Worm (Caenorhabditis elegans) whole organism, mixed stage, embryonic: ENCODE data around the gene Y105C5A.508.
"Not testable (repeated sequence)": the region's sequence is repeated elsewhere in the genome, so short reads cannot be mapped to it uniquely, and the experiment has no call there.

Experiments
- M03D4.4 ChIP-seq: sonication (generic microtip); optimal IDR thresholded peaks from 2 replicates; lab custom pipeline; 2017; ENCODE audit warnings: mild to moderate bottlenecking, missing genetic modification characterization, missing compliant biosample characterization
- bed-3 ChIP-seq: fragments of 200-800 bp; sonication (Bioruptor generic); optimal IDR thresholded peaks from 3 replicates; lab custom pipeline; 2018; ENCODE audit warnings: mild to moderate bottlenecking, missing genetic modification characterization, moderate library complexity, missing compliant biosample characterization
- blmp-1 ChIP-seq: fragments of 150-350 bp; optimal IDR thresholded peaks from 2 replicates; lab custom pipeline; 2014; ENCODE audit warnings: missing biosample characterization, missing genetic modification characterization
- ceh-43 ChIP-seq: fragments of 200-800 bp; sonication (Bioruptor generic); optimal IDR thresholded peaks from 2 replicates; lab custom pipeline; 2018; ENCODE audit warnings: mild to moderate bottlenecking, missing genetic modification characterization, moderate library complexity, missing compliant biosample characterization
- ceh-83 ChIP-seq: fragments of 200-800 bp; sonication (Bioruptor generic); optimal IDR thresholded peaks from 2 replicates; lab custom pipeline; 2018; ENCODE audit warnings: mild to moderate bottlenecking, missing genetic modification characterization, missing compliant biosample characterization
- ces-1 ChIP-seq: fragments of 150-350 bp; optimal IDR thresholded peaks from 2 replicates; lab custom pipeline; 2014; ENCODE audit warnings: missing biosample characterization, missing genetic modification reagents, missing genetic modification characterization
- cnd-1 ChIP-seq: fragments of 200-800 bp; sonication (Bioruptor generic); optimal IDR thresholded peaks from 2 replicates; lab custom pipeline; 2018; ENCODE audit warnings: mild to moderate bottlenecking, missing genetic modification characterization, missing compliant biosample characterization
- drap-1 ChIP-seq: fragments of 200-800 bp; sonication (Bioruptor generic); optimal IDR thresholded peaks from 3 replicates; lab custom pipeline; 2018; ENCODE audit warnings: mild to moderate bottlenecking, missing genetic modification characterization, missing compliant biosample characterization
- elt-1 ChIP-seq: sonication (generic microtip); optimal IDR thresholded peaks from 2 replicates; lab custom pipeline; 2017; ENCODE audit warnings: missing genetic modification characterization, mild to moderate bottlenecking, missing compliant biosample characterization, antibody characterized with exemption, moderate library complexity, borderline replicate concordance; ENCODE audit not compliant: insufficient read depth
- flh-1 ChIP-seq: fragments of 200-800 bp; sonication (Bioruptor generic); optimal IDR thresholded peaks from 2 replicates; lab custom pipeline; 2018; ENCODE audit warnings: mild to moderate bottlenecking, missing genetic modification characterization, moderate library complexity, missing compliant biosample characterization
- hlh-1 ChIP-seq: fragments of 150-350 bp; optimal IDR thresholded peaks from 2 replicates; lab custom pipeline; 2014; ENCODE audit warnings: missing biosample characterization, missing genetic modification reagents, missing genetic modification characterization
- lin-13 ChIP-seq: fragments of 150-350 bp; optimal IDR thresholded peaks from 2 replicates; lab custom pipeline; 2014; ENCODE audit warnings: missing biosample characterization, missing genetic modification characterization
- lsy-2 ChIP-seq: fragments of 150-350 bp; optimal IDR thresholded peaks from 2 replicates; lab custom pipeline; 2014; ENCODE audit warnings: missing biosample characterization, missing genetic modification characterization
- mab-5 ChIP-seq: fragments of 150-350 bp; optimal IDR thresholded peaks from 2 replicates; lab custom pipeline; 2014; ENCODE audit warnings: missing biosample characterization, missing genetic modification characterization
- mep-1 ChIP-seq: fragments of 150-350 bp; optimal IDR thresholded peaks from 2 replicates; lab custom pipeline; 2017; ENCODE audit warnings: missing biosample characterization, missing genetic modification reagents, missing genetic modification characterization, inconsistent platforms
- mls-2 ChIP-seq: sonication (generic microtip); optimal IDR thresholded peaks from 2 replicates; lab custom pipeline; 2016; ENCODE audit warnings: mild to moderate bottlenecking, missing genetic modification characterization, moderate library complexity, missing compliant biosample characterization
- nhr-12 ChIP-seq: fragments of 150-350 bp; optimal IDR thresholded peaks from 2 replicates; lab custom pipeline; 2014; ENCODE audit warnings: missing biosample characterization, missing genetic modification characterization
- nhr-2 ChIP-seq: fragments of 150-350 bp; optimal IDR thresholded peaks from 2 replicates; lab custom pipeline; 2014; ENCODE audit warnings: missing biosample characterization, missing genetic modification characterization
- nhr-237 ChIP-seq: fragments of 150-350 bp; optimal IDR thresholded peaks from 2 replicates; lab custom pipeline; 2014; ENCODE audit warnings: missing biosample characterization, missing genetic modification characterization
- nhr-28 ChIP-seq: fragments of 150-350 bp; optimal IDR thresholded peaks from 2 replicates; lab custom pipeline; 2014; ENCODE audit warnings: missing biosample characterization, missing genetic modification characterization
- nhr-76 ChIP-seq: sonication (generic microtip); optimal IDR thresholded peaks from 2 replicates; lab custom pipeline; 2017; ENCODE audit warnings: missing biosample characterization, missing genetic modification characterization
- pha-4 ChIP-seq: fragments of 150-350 bp; optimal IDR thresholded peaks from 2 replicates; lab custom pipeline; 2018; ENCODE audit warnings: missing biosample characterization, missing genetic modification reagents, missing genetic modification characterization
- sem-2 ChIP-seq: fragments of 200-800 bp; sonication (Bioruptor generic); optimal IDR thresholded peaks from 2 replicates; lab custom pipeline; 2018; ENCODE audit warnings: mild to moderate bottlenecking, missing genetic modification characterization, missing compliant biosample characterization
- snpc-4 ChIP-seq: fragments of 150-350 bp; optimal IDR thresholded peaks from 2 replicates; lab custom pipeline; 2014; ENCODE audit warnings: missing biosample characterization, missing genetic modification characterization
- sptf-1 ChIP-seq: sonication (generic microtip); optimal IDR thresholded peaks from 2 replicates; lab custom pipeline; 2017; ENCODE audit warnings: mild to moderate bottlenecking, missing genetic modification characterization, moderate library complexity, missing compliant biosample characterization
- tbx-8 ChIP-seq: fragments of 200-800 bp; sonication (Bioruptor generic); optimal IDR thresholded peaks from 2 replicates; lab custom pipeline; 2018; ENCODE audit warnings: mild to moderate bottlenecking, missing genetic modification characterization, moderate library complexity, missing compliant biosample characterization
- unc-120 ChIP-seq: sonication (generic microtip); optimal IDR thresholded peaks from 2 replicates; lab custom pipeline; 2017; ENCODE audit warnings: missing genetic modification characterization, missing compliant biosample characterization; ENCODE audit not compliant: poor library complexity, severe bottlenecking
- unc-39 ChIP-seq: fragments of 150-350 bp; optimal IDR thresholded peaks from 2 replicates; lab custom pipeline; 2014; ENCODE audit warnings: missing biosample characterization, missing genetic modification characterization

Y105C5A.508 gene

ce11 chrIV:15588879-15589278 is 5.2 kb downstream of the Y105C5A.508 start:
- TF ChIP-seq unc-120 (tag; lab: Kevin White, UChicago), result no peak
- no peak for TF ChIP-seq hlh-1 (tag; lab: Kevin White, UChicago)
- no peak for TF ChIP-seq M03D4.4 (tag; lab: Kevin White, UChicago)
- no peak for TF ChIP-seq sem-2
- no peak for TF ChIP-seq cnd-1
- TF ChIP-seq unc-39, result no peak
- no peak for TF ChIP-seq snpc-4
- no peak for TF ChIP-seq ces-1 (GFP tag; lab: Kevin White, UChicago)
- TF ChIP-seq nhr-28, result no peak
- no peak for TF ChIP-seq bed-3 (GFP tag; lab: Kevin White, UChicago)
- TF ChIP-seq drap-1 (GFP tag; lab: Kevin White, UChicago), result no peak
- no peak for TF ChIP-seq nhr-12 (tag; lab: Kevin White, UChicago)
- TF ChIP-seq lin-13, result no peak
- no peak for TF ChIP-seq blmp-1 (tag; lab: Kevin White, UChicago)
- no peak for TF ChIP-seq tbx-8 (GFP tag; lab: Kevin White, UChicago)
- no peak for TF ChIP-seq nhr-2 (tag; lab: Kevin White, UChicago)

DNA sequence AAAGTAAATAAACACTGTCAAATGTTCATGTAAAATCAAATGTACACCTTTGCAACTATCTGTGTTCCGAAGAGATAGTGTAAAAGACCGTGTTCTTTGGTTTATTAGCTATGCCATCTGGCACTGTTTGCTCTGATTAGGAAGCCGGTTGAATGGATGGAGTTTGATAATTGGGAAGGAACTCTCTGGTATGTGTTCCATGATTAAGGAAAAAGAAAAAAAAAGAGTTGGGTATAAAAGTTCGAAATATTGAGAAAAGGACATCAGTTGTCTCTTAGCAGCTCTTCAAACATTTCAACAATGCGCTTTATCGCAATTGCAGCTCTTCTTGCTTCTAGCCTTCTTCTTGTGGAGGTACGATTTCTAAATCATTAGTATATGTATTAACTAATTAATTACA is 6.7 kb downstream of the Y105C5A.508 start, which contains the start of gene abu-5:
Gene abu-5 (plus strand): TSS at position 301 of the 400 bp plus-strand sequence.
- TF ChIP-seq nhr-2 (tag; lab: Kevin White, UChicago); tbx-8 (GFP tag; lab: Kevin White, UChicago); nhr-28: not testable (repeated sequence)

DNA sequence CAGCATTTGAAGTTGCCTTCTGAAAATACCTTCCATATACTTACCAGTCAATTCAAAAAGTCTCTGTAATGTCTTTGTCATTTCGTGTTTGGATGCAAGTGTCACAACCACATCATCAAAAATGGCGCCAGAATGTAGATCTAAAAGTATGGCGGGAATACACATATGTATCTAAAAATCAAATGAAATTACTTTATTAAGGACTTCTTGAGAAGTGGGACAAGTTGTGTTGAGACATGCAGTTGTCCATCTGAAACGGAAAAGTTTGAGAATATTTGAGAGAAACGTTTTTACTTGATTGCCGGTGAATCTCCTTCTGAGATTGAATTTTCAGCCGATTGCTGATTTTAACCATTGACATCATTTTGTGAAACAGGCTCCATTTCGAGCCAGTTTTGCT is 8.3 kb downstream of the Y105C5A.508 start:
- TF ChIP-seq drap-1 (GFP tag; lab: Kevin White, UChicago) (no peak), hlh-1 (tag; lab: Kevin White, UChicago) (no peak), nhr-76 (tag; lab: Kevin White, UChicago) (no peak), pha-4 (tag; lab: Kevin White, UChicago) (no peak), cnd-1 (no peak), mep-1 (tag; lab: Kevin White, UChicago) (no peak), bed-3 (GFP tag; lab: Kevin White, UChicago) (no peak), lsy-2 (no peak), unc-39 (no peak), tbx-8 (GFP tag; lab: Kevin White, UChicago) (no peak), ceh-83 (GFP tag; lab: Kevin White, UChicago) (no peak), mls-2 (tag; lab: Kevin White, UChicago) (no peak), unc-120 (tag; lab: Kevin White, UChicago) (no peak), sptf-1 (tag; lab: Kevin White, UChicago) (no peak), snpc-4 (no peak), flh-1 (GFP tag; lab: Kevin White, UChicago) (no peak), elt-1 (no peak), ceh-43 (no peak)
- TF ChIP-seq, all 35 proteins: peak for 0

ce11 chrIV:15593078-15593477 is 9.4 kb downstream of the Y105C5A.508 start:
- TF ChIP-seq mab-5 (tag; lab: Kevin White, UChicago), result no peak
- no peak for TF ChIP-seq nhr-237 (tag; lab: Kevin White, UChicago)
- TF ChIP-seq ceh-83 (GFP tag; lab: Kevin White, UChicago), result no peak

- TF ChIP-seq mep-1 (tag; lab: Kevin White, UChicago); unc-39; nhr-237 (tag; lab: Kevin White, UChicago): not testable (repeated sequence)
Observed at ce11 chrIV:15594935-15595620, 11.4 kb downstream of the Y105C5A.508 start, which contains the start of the genes pqn-78 and pqn-79. TSS of gene pqn-78 (minus strand) at chrIV:15595035. TSS of gene pqn-79 (plus strand) at chrIV:15595570.

ce11 chrIV:15604194-15604593 is 20.5 kb downstream of the Y105C5A.508 start:
- no peak for TF ChIP-seq drap-1 (GFP tag; lab: Kevin White, UChicago)
